Fruit fly (Drosophila melanogaster) whole organism: Measurements from ENCODE around the gene DNAlig4.

ENCODE experiments used
- CG8478 ChIP-seq: fragments of >200 bp; optimal IDR thresholded peaks from 2 replicates; lab custom pipeline; 2018; ENCODE audit warnings: inconsistent platforms
- Dll ChIP-seq: fragments of >200 bp; optimal IDR thresholded peaks from 2 replicates; lab custom pipeline; 2017
- EcR ChIP-seq, 2 experiments: fragments of >200 bp; optimal IDR thresholded peaks; 2 replicates each; lab custom pipeline; 2017; ENCODE audit warnings: missing biosample characterization in 2 of 2, missing genetic modification characterization in 2 of 2, missing genetic modification reagents in 2 of 2
- pan ChIP-seq: fragments of >200 bp; optimal IDR thresholded peaks from 2 replicates; lab custom pipeline; 2017
- psq ChIP-seq: fragments of >200 bp; optimal IDR thresholded peaks from 2 replicates; lab custom pipeline; 2017
- usp ChIP-seq: fragments of >200 bp; optimal IDR thresholded peaks from 2 replicates; lab custom pipeline; 2017; ENCODE audit warnings: missing biosample characterization, missing genetic modification characterization, mixed read lengths

The DNAlig4 gene

DNA sequence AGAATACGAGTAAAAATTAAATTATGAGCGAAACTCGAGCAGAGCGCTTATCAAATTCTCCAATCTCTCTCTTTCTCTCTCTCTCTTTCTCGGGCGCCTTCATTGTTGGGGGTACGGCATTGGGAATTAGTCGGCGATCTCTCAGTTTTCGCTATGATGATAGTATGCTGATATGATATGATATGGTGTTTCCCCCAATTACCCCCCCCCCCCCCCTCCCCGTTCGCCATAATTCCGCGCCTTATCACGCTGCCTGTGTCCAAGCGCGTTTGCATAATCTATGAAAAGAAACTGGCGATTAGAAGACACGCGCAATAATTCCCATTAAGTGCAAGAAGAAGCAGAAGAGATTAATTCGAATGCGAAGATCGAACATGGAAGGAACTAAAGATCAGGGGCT is 30.8 kb downstream of the DNAlig4 start:
- TF ChIP-seq psq (lab: Kevin White, UChicago) (no peak), Dll (lab: Kevin White, UChicago) (no peak), pan (lab: Kevin White, UChicago) (no peak), EcR (GFP tag; optimal IDR thresholded peaks at IDR 0.05; lab: Kevin White, UChicago) (no peak), usp (GFP tag; lab: Kevin White, UChicago) (no peak), CG8478 (lab: Kevin White, UChicago) (no peak)

DNA sequence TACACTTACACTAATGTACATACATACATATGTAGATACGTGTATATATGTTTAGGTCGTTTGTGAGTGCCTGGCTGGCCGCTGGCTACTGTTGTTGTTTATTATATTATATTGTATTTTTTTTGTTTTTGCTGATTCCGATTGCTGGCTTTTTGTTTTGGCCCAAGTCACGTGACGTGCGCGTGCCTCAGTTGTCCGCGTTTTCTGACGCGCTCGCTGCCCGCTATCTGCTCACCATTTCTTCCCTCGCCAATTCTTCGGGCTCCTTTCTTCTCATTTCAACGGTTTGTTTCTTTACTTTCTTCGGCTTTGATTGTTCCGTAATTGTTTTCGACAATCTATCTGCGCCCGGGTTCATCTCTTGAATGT is 32.6 kb downstream of the DNAlig4 start:
- no peak for TF ChIP-seq pan (lab: Kevin White, UChicago)
- TF ChIP-seq Dll (lab: Kevin White, UChicago), result no peak
- no peak for TF ChIP-seq psq (lab: Kevin White, UChicago)
- no peak for TF ChIP-seq CG8478 (lab: Kevin White, UChicago)
- TF ChIP-seq EcR (GFP tag; optimal IDR thresholded peaks at IDR 0.05; lab: Kevin White, UChicago), result no peak
- TF ChIP-seq usp (GFP tag; lab: Kevin White, UChicago), result no peak

DNA sequence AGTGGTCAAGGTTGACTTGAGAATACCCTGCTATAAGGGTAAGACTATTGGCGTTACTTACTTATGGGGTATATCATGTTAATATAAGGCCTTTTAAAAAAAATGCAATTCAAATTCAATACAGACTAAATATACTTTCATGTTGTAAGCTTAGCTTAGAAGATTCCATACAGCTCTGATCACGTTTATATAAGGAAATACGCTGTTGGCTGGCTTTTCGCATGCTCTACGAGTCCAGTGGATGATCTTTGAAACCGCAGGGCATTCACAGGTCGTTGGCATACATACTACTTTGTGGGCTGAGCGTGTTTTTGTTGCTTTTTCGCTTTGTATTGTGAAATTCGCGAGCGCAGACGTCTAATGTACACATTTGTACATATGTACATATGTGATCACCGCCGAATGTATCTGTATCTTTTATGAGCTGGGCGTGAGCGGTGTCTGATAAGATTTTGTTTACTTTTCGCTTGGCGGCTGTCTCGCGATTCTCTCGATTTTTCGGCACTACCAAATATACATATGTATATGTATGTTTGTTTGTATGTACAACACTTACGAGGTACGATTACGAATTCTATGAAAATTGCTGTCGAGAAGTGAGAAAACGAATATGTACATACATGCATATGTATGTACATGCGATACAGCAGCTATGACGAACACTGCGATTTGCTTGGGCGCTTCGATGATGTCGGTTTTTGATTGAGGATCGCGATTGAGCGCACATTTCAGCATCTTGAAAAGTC is 33.2 kb downstream of the DNAlig4 start:
- TF ChIP-seq usp (GFP tag; lab: Kevin White, UChicago), result no peak
- no peak for TF ChIP-seq Dll (lab: Kevin White, UChicago)
- no peak for TF ChIP-seq EcR (GFP tag; optimal IDR thresholded peaks at IDR 0.05; lab: Kevin White, UChicago)
- no peak for TF ChIP-seq psq (lab: Kevin White, UChicago)
- TF ChIP-seq CG8478 (lab: Kevin White, UChicago), result no peak
- no peak for TF ChIP-seq pan (lab: Kevin White, UChicago)

DNA sequence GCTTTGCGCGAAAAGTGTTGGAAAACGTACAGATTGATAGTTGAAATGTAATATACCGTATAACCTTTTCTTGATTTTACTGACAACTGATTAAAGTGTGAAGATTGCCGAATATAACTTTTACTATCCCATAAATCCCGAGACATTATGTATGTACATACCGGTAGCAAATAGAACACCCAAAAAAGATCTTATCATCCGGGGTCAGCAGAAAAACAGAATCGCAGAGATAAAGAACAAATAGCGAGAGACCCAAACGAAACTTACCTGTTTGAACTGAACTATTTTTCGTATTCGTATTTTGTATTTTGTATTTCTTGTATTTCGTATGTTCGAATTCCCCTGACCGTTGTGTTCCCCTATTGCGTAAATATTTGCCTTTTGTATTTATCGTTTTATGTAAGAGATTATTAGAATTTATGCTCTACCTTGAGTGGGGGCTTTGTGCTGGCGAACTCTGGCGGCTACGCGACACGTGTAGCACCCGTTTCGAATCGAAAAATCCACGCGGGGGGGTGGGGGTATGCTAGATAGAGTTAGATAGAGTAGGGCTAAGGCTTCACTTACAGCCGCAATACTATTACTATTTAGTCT is 34.2 kb downstream of the DNAlig4 start:
- TF ChIP-seq CG8478 (lab: Kevin White, UChicago) (no peak), usp (GFP tag; lab: Kevin White, UChicago) (no peak), EcR (GFP tag; optimal IDR thresholded peaks at IDR 0.05; lab: Kevin White, UChicago) (no peak), Dll (lab: Kevin White, UChicago) (no peak), psq (lab: Kevin White, UChicago) (no peak), pan (lab: Kevin White, UChicago) (no peak)

DNA sequence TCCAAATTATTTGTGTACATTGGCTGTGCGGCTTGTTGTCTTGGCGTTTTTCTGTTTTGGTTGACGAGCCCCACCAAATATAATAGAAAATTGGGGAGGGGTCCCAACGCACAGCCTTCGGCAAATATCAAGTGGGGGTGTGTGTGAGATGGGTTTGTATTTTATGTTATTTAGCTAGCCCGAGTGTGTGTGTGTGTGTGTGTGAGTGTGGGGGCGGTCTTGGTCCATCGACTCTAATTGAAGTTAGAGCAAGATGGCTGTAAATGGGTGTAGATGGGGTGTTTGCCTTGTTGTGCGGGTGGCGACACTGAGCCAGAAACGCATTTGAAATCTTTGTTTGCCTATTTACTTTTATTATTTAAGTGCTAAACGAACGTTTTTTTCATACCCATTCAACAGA is 35.0 kb downstream of the DNAlig4 start:
- TF ChIP-seq EcR (GFP tag; optimal IDR thresholded peaks at IDR 0.05; lab: Kevin White, UChicago) (no peak), Dll (lab: Kevin White, UChicago) (no peak), CG8478 (lab: Kevin White, UChicago) (no peak), usp (GFP tag; lab: Kevin White, UChicago) (no peak), pan (lab: Kevin White, UChicago) (no peak), psq (lab: Kevin White, UChicago) (no peak)

DNA sequence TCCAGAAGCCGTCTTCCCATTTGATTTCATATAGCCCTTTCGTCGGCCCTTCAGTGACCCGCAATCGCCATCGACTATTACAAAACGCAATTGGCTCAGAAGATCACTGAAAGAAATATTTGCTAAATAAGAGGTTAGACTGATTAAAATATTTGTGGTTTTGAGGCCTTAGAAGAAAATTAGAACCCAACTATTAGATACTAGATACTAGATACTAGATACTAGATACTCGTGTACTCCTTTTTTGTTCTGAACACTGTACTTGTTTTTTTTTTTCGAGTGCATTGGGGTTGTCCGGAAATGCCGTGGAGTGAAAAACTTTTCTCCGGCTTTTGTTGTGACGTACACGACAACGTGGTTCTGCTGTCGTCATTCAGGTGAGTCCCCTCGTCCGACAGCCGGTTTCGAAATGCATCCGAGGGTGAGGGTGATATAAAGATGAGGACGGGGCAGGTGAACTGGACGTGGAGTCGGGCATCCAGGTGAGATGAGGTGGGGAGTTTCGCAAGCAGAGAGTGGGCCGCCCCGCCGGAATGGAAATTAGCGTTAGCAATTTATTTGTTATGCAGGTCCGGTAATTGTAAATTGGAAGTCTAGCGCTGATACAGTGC is 37.2 kb downstream of the DNAlig4 start:
- TF ChIP-seq Dll (lab: Kevin White, UChicago), result no peak
- no peak for TF ChIP-seq psq (lab: Kevin White, UChicago)
- no peak for TF ChIP-seq CG8478 (lab: Kevin White, UChicago)
- no peak for TF ChIP-seq usp (GFP tag; lab: Kevin White, UChicago)
- TF ChIP-seq EcR (GFP tag; optimal IDR thresholded peaks at IDR 0.05; lab: Kevin White, UChicago), result no peak
- TF ChIP-seq pan (lab: Kevin White, UChicago), result no peak

DNA sequence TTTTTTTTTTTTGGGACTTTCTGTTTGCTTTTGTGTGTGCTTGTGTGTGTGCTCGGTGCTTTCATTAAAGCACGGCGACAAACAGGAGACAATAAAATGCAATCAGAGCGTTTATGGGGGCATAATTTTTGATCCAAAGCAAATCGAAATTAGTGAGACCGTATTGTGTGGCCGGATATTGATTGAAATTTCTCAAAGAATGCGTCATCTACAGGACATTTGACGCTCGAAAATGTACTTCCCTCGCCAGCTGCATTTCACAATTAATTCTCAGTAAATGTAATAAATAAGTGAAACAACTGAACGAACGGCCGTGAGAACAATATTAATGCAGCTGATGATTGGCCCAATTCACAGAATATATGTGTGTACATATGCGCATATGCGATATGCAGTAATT is 38.2 kb downstream of the DNAlig4 start:
- no peak for TF ChIP-seq pan (lab: Kevin White, UChicago)
- no peak for TF ChIP-seq psq (lab: Kevin White, UChicago)
- TF ChIP-seq Dll (lab: Kevin White, UChicago), result no peak
- no peak for TF ChIP-seq usp (GFP tag; lab: Kevin White, UChicago)
- no peak for TF ChIP-seq CG8478 (lab: Kevin White, UChicago)
- no peak for TF ChIP-seq EcR (GFP tag; optimal IDR thresholded peaks at IDR 0.05; lab: Kevin White, UChicago)

DNA sequence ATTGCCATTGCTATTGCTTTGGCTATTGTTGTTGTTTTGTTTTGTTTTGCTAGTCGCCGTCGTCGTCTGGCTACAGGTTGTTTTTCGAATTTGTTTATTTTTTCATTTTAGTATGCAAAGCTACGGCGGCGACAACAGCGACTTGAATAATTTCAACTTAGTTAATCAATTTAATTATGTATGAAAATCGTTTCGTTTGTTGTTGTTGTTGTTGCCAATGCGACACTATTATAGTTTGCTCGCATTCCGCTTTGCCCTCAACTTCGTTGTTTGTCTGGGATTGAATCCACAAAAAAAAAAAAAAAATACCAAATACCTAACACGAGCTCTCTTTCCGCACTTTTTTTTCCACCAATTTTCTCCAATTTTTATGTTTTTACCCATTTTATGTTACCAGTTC is 39.8 kb downstream of the DNAlig4 start:
- TF ChIP-seq pan (lab: Kevin White, UChicago) (no peak), CG8478 (lab: Kevin White, UChicago) (no peak), usp (GFP tag; lab: Kevin White, UChicago) (no peak), Dll (lab: Kevin White, UChicago) (no peak), EcR (GFP tag; optimal IDR thresholded peaks at IDR 0.05; lab: Kevin White, UChicago) (no peak), psq (lab: Kevin White, UChicago) (no peak)

DNA sequence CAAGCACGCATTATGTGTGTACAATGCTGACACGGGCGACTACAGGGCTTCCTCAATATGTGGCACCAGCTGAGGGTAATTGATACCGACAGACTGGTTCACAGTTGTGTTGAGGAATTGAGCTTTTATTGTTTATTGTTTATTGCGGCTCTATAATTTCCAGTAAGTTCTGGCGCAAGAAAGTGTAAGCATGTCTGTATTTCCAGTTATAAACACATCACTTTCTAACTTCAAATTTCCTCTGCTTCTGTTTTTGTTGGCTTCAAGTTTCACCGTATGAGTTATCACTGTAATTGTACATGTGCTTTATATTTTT is 41.1 kb downstream of the DNAlig4 start:
- no peak for TF ChIP-seq psq (lab: Kevin White, UChicago)
- no peak for TF ChIP-seq EcR (GFP tag; optimal IDR thresholded peaks at IDR 0.05; lab: Kevin White, UChicago)
- no peak for TF ChIP-seq Dll (lab: Kevin White, UChicago)
- no peak for TF ChIP-seq pan (lab: Kevin White, UChicago)
- no peak for TF ChIP-seq usp (GFP tag; lab: Kevin White, UChicago)
- no peak for TF ChIP-seq CG8478 (lab: Kevin White, UChicago)

DNA sequence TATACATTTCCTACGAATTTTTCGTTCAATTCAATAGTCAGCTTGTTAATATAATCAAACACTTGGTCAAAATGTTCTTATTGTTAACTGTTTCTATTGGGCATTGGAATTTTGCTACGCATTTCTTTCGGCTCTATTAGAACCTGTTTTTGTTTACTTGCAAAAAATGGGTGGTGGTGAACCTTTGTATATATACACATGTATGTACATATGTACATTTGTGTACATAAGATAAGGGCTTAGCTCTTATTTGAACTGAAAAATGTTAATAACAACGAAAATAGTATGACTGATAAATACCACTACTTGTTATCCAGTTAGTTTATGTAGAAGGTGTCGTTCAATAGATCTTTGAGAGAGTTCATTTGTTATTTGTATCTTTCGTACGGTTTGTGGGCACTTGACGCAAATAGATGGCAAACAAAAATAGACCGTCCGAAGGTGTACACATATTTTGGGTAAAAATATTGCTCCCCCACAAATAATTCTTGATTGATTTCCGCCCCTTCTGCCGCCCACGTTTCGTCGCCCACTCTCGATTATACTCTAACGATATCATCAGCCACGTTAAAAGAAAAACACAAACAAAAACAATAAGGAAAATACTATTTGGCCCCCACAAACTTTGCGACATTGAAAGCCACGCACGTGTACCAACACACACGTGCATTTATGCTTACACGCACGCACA is 41.6 kb downstream of the DNAlig4 start:
- no peak for TF ChIP-seq psq (lab: Kevin White, UChicago)
- TF ChIP-seq CG8478 (lab: Kevin White, UChicago), result no peak
- TF ChIP-seq pan (lab: Kevin White, UChicago), result no peak
- no peak for TF ChIP-seq usp (GFP tag; lab: Kevin White, UChicago)
- TF ChIP-seq EcR (GFP tag; optimal IDR thresholded peaks at IDR 0.05; lab: Kevin White, UChicago), result no peak
- no peak for TF ChIP-seq Dll (lab: Kevin White, UChicago)
